Worm (Caenorhabditis elegans) whole organism, L3 larva: ENCODE data around the gene F43H9.4.

Experiments
- R02D3.7 ChIP-seq: fragments of 150-350 bp; optimal IDR thresholded peaks from 2 replicates; lab custom pipeline; 2014; ENCODE audit warnings: missing biosample characterization, missing genetic modification characterization
- aly-2 ChIP-seq: fragments of 150-350 bp; optimal IDR thresholded peaks from 2 replicates; lab custom pipeline; 2014; ENCODE audit warnings: missing biosample characterization, missing genetic modification characterization
- ama-1 ChIP-seq: fragments of 150-350 bp; optimal IDR thresholded peaks from 2 replicates; lab custom pipeline; 2018
- ceh-16 ChIP-seq: sonication (generic microtip); optimal IDR thresholded peaks from 2 replicates; lab custom pipeline; 2017; ENCODE audit warnings: missing biosample characterization, missing genetic modification characterization
- ceh-28 ChIP-seq: fragments of 150-350 bp; optimal IDR thresholded peaks from 2 replicates; lab custom pipeline; 2014; ENCODE audit warnings: missing biosample characterization, missing genetic modification reagents, missing genetic modification characterization
- ceh-82 ChIP-seq: fragments of 150-350 bp; optimal IDR thresholded peaks from 2 replicates; lab custom pipeline; 2014; ENCODE audit warnings: missing biosample characterization, missing genetic modification characterization
- daf-12 ChIP-seq: fragments of 150-350 bp; optimal IDR thresholded peaks from 2 replicates; lab custom pipeline; 2014; ENCODE audit warnings: missing biosample characterization, missing genetic modification reagents, missing genetic modification characterization
- egl-27 ChIP-seq: sonication (generic microtip); optimal IDR thresholded peaks from 4 replicates; lab custom pipeline; 2017; ENCODE audit warnings: missing biosample characterization, missing genetic modification reagents, missing genetic modification characterization
- egl-5 ChIP-seq: fragments of 150-350 bp; optimal IDR thresholded peaks from 2 replicates; lab custom pipeline; 2017; ENCODE audit warnings: missing biosample characterization, missing genetic modification reagents, missing genetic modification characterization, inconsistent platforms
- elt-2 ChIP-seq: sonication (generic microtip); optimal IDR thresholded peaks from 2 replicates; lab custom pipeline; 2016; ENCODE audit warnings: missing genetic modification reagents, mild to moderate bottlenecking, missing genetic modification characterization, missing compliant biosample characterization
- elt-3 ChIP-seq, 3 experiments: fragments of 150-350 bp in 1 of 3; sonication (generic microtip) in 2 of 3; optimal IDR thresholded peaks; 2 replicates in 2 of 3; 4 replicates in 1 of 3; lab custom pipeline; 2014 to 2017; ENCODE audit warnings: missing biosample characterization in 3 of 3, missing genetic modification characterization in 3 of 3
- fkh-10 ChIP-seq: sonication (generic microtip); optimal IDR thresholded peaks from 2 replicates; lab custom pipeline; 2017; ENCODE audit warnings: missing biosample characterization, missing genetic modification reagents, missing genetic modification characterization
- fkh-2 ChIP-seq: fragments of 150-350 bp; optimal IDR thresholded peaks from 2 replicates; lab custom pipeline; 2014; ENCODE audit warnings: missing biosample characterization, missing genetic modification reagents, missing genetic modification characterization
- fos-1 ChIP-seq: fragments of 150-350 bp; optimal IDR thresholded peaks from 2 replicates; lab custom pipeline; 2014; ENCODE audit warnings: missing biosample characterization, missing genetic modification characterization
- hmg-11 ChIP-seq: sonication (generic microtip); optimal IDR thresholded peaks from 2 replicates; lab custom pipeline; 2016; ENCODE audit warnings: missing genetic modification characterization, missing compliant biosample characterization
- lin-15B ChIP-seq: fragments of 150-350 bp; optimal IDR thresholded peaks from 2 replicates; lab custom pipeline; 2014; ENCODE audit warnings: missing biosample characterization, missing genetic modification characterization
- lin-39 ChIP-seq: fragments of 150-350 bp; optimal IDR thresholded peaks from 2 replicates; lab custom pipeline; 2018; ENCODE audit warnings: missing biosample characterization, missing genetic modification reagents, missing genetic modification characterization
- lsy-12 ChIP-seq: sonication (generic microtip); optimal IDR thresholded peaks from 2 replicates; lab custom pipeline; 2016; ENCODE audit warnings: mild to moderate bottlenecking, missing genetic modification characterization, missing compliant biosample characterization
- mdl-1 ChIP-seq: fragments of 150-350 bp; optimal IDR thresholded peaks from 2 replicates; lab custom pipeline; 2014; ENCODE audit warnings: missing biosample characterization, missing genetic modification characterization
- mml-1 ChIP-seq: fragments of 150-350 bp; sonication (generic microtip); optimal IDR thresholded peaks from 3 replicates; lab custom pipeline; 2014; ENCODE audit warnings: missing biosample characterization, missing genetic modification characterization
- nhr-11 ChIP-seq: fragments of 150-350 bp; optimal IDR thresholded peaks from 2 replicates; lab custom pipeline; 2014; ENCODE audit warnings: missing biosample characterization, missing genetic modification characterization
- nhr-23 ChIP-seq: fragments of 150-350 bp; optimal IDR thresholded peaks from 2 replicates; lab custom pipeline; 2014; ENCODE audit warnings: missing biosample characterization, missing genetic modification reagents, missing genetic modification characterization
- nhr-25 ChIP-seq: sonication (generic microtip); optimal IDR thresholded peaks from 2 replicates; lab custom pipeline; 2017; ENCODE audit warnings: missing biosample characterization, missing genetic modification characterization
- nhr-28 ChIP-seq: fragments of 150-350 bp; optimal IDR thresholded peaks from 2 replicates; lab custom pipeline; 2014; ENCODE audit warnings: missing biosample characterization, missing genetic modification characterization
- nhr-43 ChIP-seq: sonication (generic microtip); optimal IDR thresholded peaks from 2 replicates; lab custom pipeline; 2016; ENCODE audit warnings: mild to moderate bottlenecking, missing genetic modification characterization, missing compliant biosample characterization; ENCODE audit not compliant: poor library complexity, severe bottlenecking
- nhr-67 ChIP-seq: fragments of 150-350 bp; optimal IDR thresholded peaks from 2 replicates; lab custom pipeline; 2014; ENCODE audit warnings: missing biosample characterization, missing genetic modification characterization
- nhr-76 ChIP-seq: fragments of 150-350 bp; sonication (generic microtip); optimal IDR thresholded peaks from 5 replicates; lab custom pipeline; 2014; ENCODE audit warnings: missing biosample characterization, missing genetic modification characterization
- nhr-77 ChIP-seq: fragments of 150-350 bp; optimal IDR thresholded peaks from 2 replicates; lab custom pipeline; 2014; ENCODE audit warnings: missing biosample characterization, missing genetic modification characterization
- pha-4 ChIP-seq: fragments of 150-350 bp; optimal IDR thresholded peaks from 2 replicates; lab custom pipeline; 2014; ENCODE audit warnings: missing biosample characterization, missing genetic modification reagents, missing genetic modification characterization
- pqm-1 ChIP-seq: fragments of 150-350 bp; optimal IDR thresholded peaks from 2 replicates; lab custom pipeline; 2017; ENCODE audit warnings: missing biosample characterization, missing genetic modification characterization, inconsistent platforms
- sea-2 ChIP-seq: fragments of 150-350 bp; sonication (generic microtip); optimal IDR thresholded peaks from 4 replicates; lab custom pipeline; 2014; ENCODE audit warnings: missing biosample characterization, missing genetic modification reagents, missing genetic modification characterization
- skn-1 ChIP-seq: fragments of 150-350 bp; optimal IDR thresholded peaks from 2 replicates; lab custom pipeline; 2014; ENCODE audit warnings: missing biosample characterization, missing genetic modification characterization
- tbx-2 ChIP-seq: sonication (generic microtip); optimal IDR thresholded peaks from 2 replicates; lab custom pipeline; 2016; ENCODE audit warnings: mild to moderate bottlenecking, missing genetic modification characterization, missing compliant biosample characterization
- unc-39 ChIP-seq: sonication (generic microtip); optimal IDR thresholded peaks from 4 replicates; lab custom pipeline; 2017; ENCODE audit warnings: missing biosample characterization, missing genetic modification characterization
- unc-62 ChIP-seq: fragments of 150-350 bp; sonication (generic microtip); optimal IDR thresholded peaks from 4 replicates; lab custom pipeline; 2014; ENCODE audit warnings: missing biosample characterization, missing genetic modification reagents, missing genetic modification characterization
- zag-1 ChIP-seq: fragments of 150-350 bp; optimal IDR thresholded peaks from 2 replicates; lab custom pipeline; 2014; ENCODE audit warnings: missing biosample characterization, missing genetic modification characterization

The F43H9.4 gene

DNA sequence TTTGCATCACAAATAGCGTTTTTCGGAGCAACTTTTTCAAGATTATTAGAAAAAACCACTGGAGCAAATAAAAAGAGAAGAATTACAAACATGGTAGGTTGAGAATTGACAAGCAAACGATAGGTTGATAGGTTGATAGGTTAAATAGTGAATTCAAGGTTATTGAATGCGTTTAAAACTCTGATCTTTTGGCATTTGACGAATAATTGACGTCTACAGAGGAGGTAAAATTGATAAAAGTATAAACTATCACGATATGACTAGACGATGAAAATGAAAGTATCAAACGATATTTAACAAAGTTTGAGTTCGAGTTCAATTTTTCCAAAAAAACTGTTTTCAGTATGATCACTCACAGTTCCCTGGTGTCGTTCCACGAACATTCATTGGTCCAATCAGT is 9.4 kb downstream of the F43H9.4 start, which contains the start of gene ZC513.14:
TSS of gene ZC513.14 (minus strand) at position 101 of the 400 bp plus-strand sequence.
- TF ChIP-seq fkh-2 (tag; lab: Kevin White, UChicago) = no peak
- no peak for TF ChIP-seq nhr-25 (tag; lab: Kevin White, UChicago)
- TF ChIP-seq nhr-43 (tag; lab: Kevin White, UChicago) = no peak
- no peak for TF ChIP-seq fos-1 (tag; lab: Kevin White, UChicago)
- TF ChIP-seq skn-1 (tag; lab: Kevin White, UChicago) = no peak

- TF ChIP-seq fkh-2 (tag; lab: Kevin White, UChicago) (no peak), nhr-23 (tag; lab: Kevin White, UChicago) (peak; percentile 90), ceh-16 (tag; lab: Kevin White, UChicago) (peak; percentile 23), elt-3 (tag; optimal IDR thresholded peaks at IDR 0.05; lab: Kevin White, UChicago) (peak in 1 of 3 experiments; percentile 4), nhr-43 (tag; lab: Kevin White, UChicago) (peak; percentile 85), tbx-2 (tag; lab: Kevin White, UChicago) (peak; percentile 83), nhr-28 (tag; lab: Kevin White, UChicago) (peak; percentile 24), unc-62 (GFP tag; lab: Kevin White, UChicago) (no peak), lsy-12 (tag; lab: Kevin White, UChicago) (peak; percentile 37), mml-1 (tag; lab: Kevin White, UChicago) (no peak), fos-1 (tag; lab: Kevin White, UChicago) (peak; percentile 72), fkh-10 (GFP tag; lab: Kevin White, UChicago) (no peak)
Observed at ce11 chrV:8039085-8039525, 12.6 kb downstream of the F43H9.4 start.

ce11 chrV:8039606-8040005 is 13.1 kb downstream of the F43H9.4 start:
- TF ChIP-seq fkh-2 (tag; lab: Kevin White, UChicago) (no peak), nhr-25 (tag; lab: Kevin White, UChicago) (peak; percentile 40), ama-1 (lab: Kevin White, UChicago) (peak; percentile 86)

DNA sequence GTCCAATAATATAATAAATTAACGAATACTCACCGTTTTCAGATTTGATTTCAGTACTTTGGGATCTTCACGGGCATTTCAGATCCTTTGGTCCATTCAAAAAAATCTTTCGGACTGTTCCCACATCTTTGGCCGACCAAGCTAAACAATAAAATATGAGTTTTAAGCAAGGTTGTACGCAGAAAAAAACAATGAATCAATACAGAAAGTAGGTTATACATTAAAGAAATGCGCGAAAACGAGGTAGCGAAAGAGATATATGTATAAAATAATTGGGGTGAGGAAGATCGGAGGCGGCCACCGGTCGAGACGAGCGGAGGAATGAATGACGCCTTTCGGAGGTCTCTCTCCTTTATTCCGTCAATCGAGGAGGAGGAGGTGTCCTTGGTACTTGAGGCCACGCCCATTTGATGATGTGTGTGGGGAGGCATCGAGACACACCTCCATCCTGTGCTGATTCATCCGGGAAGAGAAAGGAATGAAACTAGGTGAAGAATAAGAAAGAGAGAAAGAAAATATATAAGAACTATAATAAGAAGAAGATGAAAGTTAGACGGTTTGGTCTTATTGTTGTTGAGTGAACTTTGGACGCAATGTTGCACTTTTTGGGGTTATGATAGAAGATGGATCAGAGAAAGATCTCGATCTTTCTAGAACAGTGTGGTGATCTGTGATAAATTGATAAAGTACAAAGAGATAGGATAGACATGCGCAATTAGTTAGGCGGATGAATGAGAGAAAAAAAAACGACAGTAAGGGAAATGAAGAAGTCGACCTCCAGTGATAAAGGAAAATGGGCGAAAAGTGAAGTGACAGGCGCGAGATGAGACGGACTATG is 14.0 kb downstream of the F43H9.4 start:
- no peak for TF ChIP-seq ceh-28 (tag; lab: Kevin White, UChicago)
- TF ChIP-seq fos-1 (tag; lab: Kevin White, UChicago) = peak; percentile 63
- TF ChIP-seq pha-4 (tag; lab: Kevin White, UChicago) = no peak
- TF ChIP-seq pqm-1 (tag; lab: Kevin White, UChicago) = no peak
- no peak for TF ChIP-seq sea-2
- no peak for TF ChIP-seq nhr-11 (tag; lab: Kevin White, UChicago)
- TF ChIP-seq daf-12 = no peak
- TF ChIP-seq nhr-23 (tag; lab: Kevin White, UChicago) = peak; percentile 95
- TF ChIP-seq unc-39 (tag; lab: Kevin White, UChicago) = no peak
- TF ChIP-seq aly-2 (tag; lab: Kevin White, UChicago) = no peak
- no peak for TF ChIP-seq hmg-11
- peak; percentile 94 for TF ChIP-seq nhr-43 (tag; lab: Kevin White, UChicago)
- no peak for TF ChIP-seq fkh-10 (GFP tag; lab: Kevin White, UChicago)
- TF ChIP-seq mdl-1 (tag; lab: Kevin White, UChicago) = no peak
- TF ChIP-seq egl-5 (tag; lab: Kevin White, UChicago) = no peak
- peak; percentile 84 for TF ChIP-seq ama-1 (lab: Kevin White, UChicago)
- peak in 1 of 3 experiments; percentile 13 for TF ChIP-seq elt-3 (tag; optimal IDR thresholded peaks at IDR 0.05; lab: Kevin White, UChicago)
- TF ChIP-seq ceh-16 (tag; lab: Kevin White, UChicago) = no peak
- peak; percentile 25 for TF ChIP-seq lsy-12 (tag; lab: Kevin White, UChicago)
- TF ChIP-seq tbx-2 (tag; lab: Kevin White, UChicago) = peak; percentile 4
- no peak for TF ChIP-seq ceh-82 (tag; lab: Kevin White, UChicago)
- no peak for TF ChIP-seq zag-1 (tag; lab: Kevin White, UChicago)
- TF ChIP-seq nhr-77 = no peak
- peak; percentile 64 for TF ChIP-seq nhr-25 (tag; lab: Kevin White, UChicago)

ce11 chrV:8041336-8041868 is 14.9 kb downstream of the F43H9.4 start:
- TF ChIP-seq nhr-67 (no peak), ceh-28 (tag; lab: Kevin White, UChicago) (no peak), nhr-11 (tag; lab: Kevin White, UChicago) (no peak), pqm-1 (tag; lab: Kevin White, UChicago) (no peak), aly-2 (tag; lab: Kevin White, UChicago) (no peak), nhr-76 (no peak), unc-62 (GFP tag; lab: Kevin White, UChicago) (no peak), fkh-10 (GFP tag; lab: Kevin White, UChicago) (no peak), mdl-1 (tag; lab: Kevin White, UChicago) (no peak), skn-1 (tag; lab: Kevin White, UChicago) (no peak), lin-39 (tag; lab: Kevin White, UChicago) (no peak), R02D3.7 (no peak), ama-1 (lab: Kevin White, UChicago) (no peak), ceh-16 (tag; lab: Kevin White, UChicago) (no peak), lin-15B (tag; lab: Kevin White, UChicago) (no peak), sea-2 (no peak), egl-5 (tag; lab: Kevin White, UChicago) (no peak), elt-2 (tag; lab: Kevin White, UChicago) (no peak), nhr-28 (tag; lab: Kevin White, UChicago) (no peak), egl-27 (no peak)
